Fruit fly (Drosophila melanogaster): Measurements from ENCODE around the gene CG11403.
A peak's percentile ranks its signal among the peaks of the same experiment; 100 is the strongest.

The CG11403 gene

dm6 chrX:1234817-1235617, 4.7 kb downstream of the CG11403 start (continued):
- TF ChIP-seq CG6654 (GFP tag; optimal IDR thresholded peaks at IDR 0.05) = peak; percentile 68
- peak; percentile 90 for TF ChIP-seq CG2712 (tag; optimal IDR thresholded peaks at IDR 0.05)
- peak; percentile 73 for TF ChIP-seq gcm (GFP tag; optimal IDR thresholded peaks at IDR 0.05)
- peak; percentile 41 for TF ChIP-seq dm (GFP tag; optimal IDR thresholded peaks at IDR 0.05)
- no peak for TF ChIP-seq cato (GFP tag; optimal IDR thresholded peaks at IDR 0.05; ENCODE audit: borderline replicate concordance)
- TF ChIP-seq Six4 (GFP tag; optimal IDR thresholded peaks at IDR 0.05) = peak; percentile 60
- no peak for TF ChIP-seq rib (GFP tag; IDR thresholded peaks at IDR 0.05)
- 0 out of 4 replicates have a peak, but pooled peaks have one; percentile 55 for TF ChIP-seq chinmo (GFP tag; IDR thresholded peaks at IDR 0.05; ENCODE audit: partially characterized antibody)
- TF ChIP-seq Optix (GFP tag; IDR thresholded peaks at IDR 0.05) = peak; percentile 87
- TF ChIP-seq Asciz (GFP tag; optimal IDR thresholded peaks at IDR 0.05) = peak; percentile 68
- peak; percentile 81 for TF ChIP-seq CG7556 (GFP tag; optimal IDR thresholded peaks at IDR 0.05)
- TF ChIP-seq TFAM (GFP tag; optimal IDR thresholded peaks at IDR 0.05) = peak; percentile 30
- TF ChIP-seq maf-S (GFP tag; optimal IDR thresholded peaks at IDR 0.05) = peak; percentile 34
- TF ChIP-seq CG17829 (tag; optimal IDR thresholded peaks at IDR 0.05) = peak; percentile 89
- TF ChIP-seq CG10462 (GFP tag; optimal IDR thresholded peaks at IDR 0.05) = peak; percentile 9
- no peak for TF ChIP-seq Hmx (GFP tag; optimal IDR thresholded peaks at IDR 0.05)
- peak; percentile 84 for TF ChIP-seq Rfx (GFP tag; IDR thresholded peaks at IDR 0.05)
- 0 out of 3 replicates have a peak, but pooled peaks have one; percentile 43 for TF ChIP-seq CG34224 (GFP tag; IDR thresholded peaks at IDR 0.05; ENCODE audit: partially characterized antibody)
- peak; percentile 55 to 78 for TF ChIP-seq chif (GFP tag; optimal IDR thresholded peaks at IDR 0.05)
- peak; percentile 79 for TF ChIP-seq ranshi (GFP tag; IDR thresholded peaks at IDR 0.05)
- peak; percentile 45; the same call in 1 of the 2 replicates for TF ChIP-seq CG42726 (GFP tag; IDR thresholded peaks at IDR 0.05; ENCODE audit: partially characterized antibody)
- TF ChIP-seq Blimp-1 (GFP tag; optimal IDR thresholded peaks at IDR 0.05) = peak; percentile 80
- peak; percentile 97 for TF ChIP-seq row (GFP tag; IDR thresholded peaks at IDR 0.05)
- no peak for TF ChIP-seq luna (GFP tag; optimal IDR thresholded peaks at IDR 0.05)
- no peak for TF ChIP-seq inv (GFP tag; IDR thresholded peaks at IDR 0.05; ENCODE audit: partially characterized antibody)
- TF ChIP-seq tap (tag; optimal IDR thresholded peaks at IDR 0.05) = peak; percentile 81
- TF ChIP-seq Ravus (GFP tag; IDR thresholded peaks at IDR 0.05) = peak; percentile 47; the same call in 1 of the 2 replicates
- peak; percentile 71 for TF ChIP-seq oc (tag; optimal IDR thresholded peaks at IDR 0.05)
- peak; percentile 67 for TF ChIP-seq Atf-2 (GFP tag; optimal IDR thresholded peaks at IDR 0.05)
- peak; percentile 47 for TF ChIP-seq kni (GFP tag; optimal IDR thresholded peaks at IDR 0.05)
- peak; percentile 48 for TF ChIP-seq Lhr (GFP tag; optimal IDR thresholded peaks at IDR 0.05)
- peak; percentile 54 for TF ChIP-seq CG31365 (tag; optimal IDR thresholded peaks at IDR 0.05)
- TF ChIP-seq CG1647 (GFP tag; optimal IDR thresholded peaks at IDR 0.05) = peak; percentile 47
- peak; percentile 66 for TF ChIP-seq HHEX (GFP tag; optimal IDR thresholded peaks at IDR 0.05)
- no peak for TF ChIP-seq hkb (optimal IDR thresholded peaks at IDR 0.05)
- TF ChIP-seq hkb (GFP tag; IDR thresholded peaks at IDR 0.05) = peak; percentile 90
- peak; percentile 82 for TF ChIP-seq CG12769 (tag; optimal IDR thresholded peaks at IDR 0.05)
- TF ChIP-seq CG4854 (GFP tag; optimal IDR thresholded peaks at IDR 0.05) = peak; percentile 70
- TF ChIP-seq CG3838 (GFP tag; optimal IDR thresholded peaks at IDR 0.05) = peak; percentile 56
- TF ChIP-seq cg (GFP tag; optimal IDR thresholded peaks at IDR 0.05) = no peak
- TF ChIP-seq zf30C (GFP tag; optimal IDR thresholded peaks at IDR 0.05) = no peak
- TF ChIP-seq CG11085 (GFP tag; IDR thresholded peaks at IDR 0.05) = peak; percentile 49; the same call in 1 of the 2 replicates
- TF ChIP-seq az2 (GFP tag; optimal IDR thresholded peaks at IDR 0.05) = peak; percentile 72
- peak; percentile 44 for TF ChIP-seq mam (GFP tag; optimal IDR thresholded peaks at IDR 0.05)
- no peak for TF ChIP-seq mld (GFP tag; IDR thresholded peaks at IDR 0.05; ENCODE audit: partially characterized antibody)
- TF ChIP-seq CG13287 (GFP tag; IDR thresholded peaks at IDR 0.05; ENCODE audit: partially characterized antibody) = peak; percentile 39
- peak; percentile 50 for TF ChIP-seq CG2129 (GFP tag; IDR thresholded peaks at IDR 0.05; ENCODE audit: partially characterized antibody)
- TF ChIP-seq CG8924 (tag; optimal IDR thresholded peaks at IDR 0.05) = peak; percentile 81
